Worm (Caenorhabditis elegans): ENCODE results near the gene ZK54.3.

The ZK54.3 gene

DNA sequence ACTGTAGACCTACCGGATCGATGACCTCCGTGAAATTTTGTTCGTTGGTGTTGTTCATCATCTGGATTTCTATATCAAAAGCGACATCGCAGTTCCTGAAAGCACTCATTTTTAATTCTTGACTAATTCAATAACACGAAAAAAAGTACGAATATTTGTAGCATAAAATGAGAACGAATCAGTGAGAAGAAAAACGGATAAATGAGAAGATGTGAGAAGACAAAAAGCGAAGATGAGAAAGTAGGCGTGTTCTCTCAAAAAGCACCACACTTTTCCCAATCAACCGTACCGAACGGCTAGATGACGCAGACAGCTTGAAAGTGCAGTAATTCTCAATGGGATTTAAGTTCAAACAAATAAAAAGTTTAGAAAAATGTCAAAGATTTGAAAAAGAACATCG, 19.9 kb upstream of the ZK54.3 start, which contains the start of gene npr-24:
Gene npr-24 (minus strand): TSS at position 101 of the 400 bp plus-strand sequence.
- TF ChIP-seq Y75B8A.6 (GFP tag; IDR thresholded peaks at IDR 0.05) (no peak), T20F7.1 (GFP tag; optimal IDR thresholded peaks at IDR 0.05) (no peak), ceh-32 (tag; optimal IDR thresholded peaks at IDR 0.05; ENCODE audit: poor library complexity) (no peak), ZK546.5 (tag; optimal IDR thresholded peaks at IDR 0.05) (no peak), dmd-6 (GFP tag; IDR thresholded peaks at IDR 0.05) (no peak), dpl-1 (GFP tag; optimal IDR thresholded peaks at IDR 0.05) (no peak), unc-130 (GFP tag; optimal IDR thresholded peaks at IDR 0.05) (no peak), skn-1 (tag; optimal IDR thresholded peaks at IDR 0.05) (no peak), madf-9 (GFP tag; conservative IDR thresholded peaks at IDR 0.05) (no peak), nhr-10 (tag; optimal IDR thresholded peaks at IDR 0.05) (no peak), vab-7 (GFP tag; IDR thresholded peaks at IDR 0.05) (no peak), snpc-4 (tag; optimal IDR thresholded peaks at IDR 0.05) (no peak), php-3 (GFP tag; IDR thresholded peaks at IDR 0.05) (no peak), mxl-2 (GFP tag; conservative IDR thresholded peaks at IDR 0.05) (no peak), T26A8.4 (GFP tag; IDR thresholded peaks at IDR 0.05) (no peak), dve-1 (tag; optimal IDR thresholded peaks at IDR 0.05; ENCODE audit: insufficient read depth) (no peak)

DNA sequence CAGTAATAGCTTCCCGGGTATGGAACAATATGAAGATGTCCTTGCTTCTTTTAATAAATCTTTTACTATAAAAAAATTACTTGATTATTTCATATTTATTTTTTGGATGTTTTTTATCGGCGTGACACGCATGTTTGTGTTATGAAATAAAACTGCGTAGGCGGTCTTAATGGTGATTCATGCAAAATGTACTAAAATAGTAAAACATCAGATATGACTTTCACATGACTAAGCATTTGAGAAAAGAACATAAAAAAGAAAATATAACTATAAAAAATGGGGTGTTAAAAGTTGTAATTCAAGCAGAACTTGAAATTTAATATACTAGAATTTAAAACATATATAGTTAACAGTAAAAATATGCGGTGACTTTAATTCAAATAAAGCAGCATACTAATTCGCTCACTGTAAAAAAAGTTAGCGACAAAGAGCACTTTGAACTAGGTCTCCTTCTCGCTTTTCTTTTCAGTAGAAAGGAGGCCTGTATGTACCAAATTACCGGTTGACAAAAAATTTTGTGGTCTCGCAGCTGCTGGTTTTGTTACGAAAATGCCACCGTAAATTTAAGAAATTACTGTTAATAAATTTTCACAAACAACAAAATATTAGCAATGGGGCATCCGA, 15.2 kb upstream of the ZK54.3 start:
- TF ChIP-seq lim-7 (GFP tag; IDR thresholded peaks at IDR 0.05), result no peak
- TF ChIP-seq T20F7.1 (GFP tag; optimal IDR thresholded peaks at IDR 0.05), result peak; percentile 3
- TF ChIP-seq mxl-3 (GFP tag; optimal IDR thresholded peaks at IDR 0.05), result no peak
- TF ChIP-seq T26A8.4 (GFP tag; IDR thresholded peaks at IDR 0.05), result peak; percentile 48; the same call in 1 of the 2 replicates
- TF ChIP-seq snpc-4 (tag; optimal IDR thresholded peaks at IDR 0.05), result no peak
- TF ChIP-seq lsy-2 (tag; optimal IDR thresholded peaks at IDR 0.05), result peak in 1 of 2 experiments; percentile 37
- TF ChIP-seq hlh-30 (tag; optimal IDR thresholded peaks at IDR 0.05; ENCODE audit: insufficient read depth), result peak; percentile 26
- TF ChIP-seq pha-4 (GFP tag; IDR thresholded peaks at IDR 0.05), result no peak
- TF ChIP-seq pha-4 (tag; optimal IDR thresholded peaks at IDR 0.05), result no peak
- no peak for TF ChIP-seq zip-2 (tag; optimal IDR thresholded peaks at IDR 0.05)
- TF ChIP-seq ZK337.2 (GFP tag; IDR thresholded peaks at IDR 0.05), result no peak
- TF ChIP-seq nhr-102 (tag; optimal IDR thresholded peaks at IDR 0.05), result peak; percentile 5
- TF ChIP-seq madf-5 (GFP tag; IDR thresholded peaks at IDR 0.05), result 0 out of 4 replicates have a peak, but pooled peaks of 1 of the 2 experiments have one; percentile 15
- 0 out of 2 replicates have a peak, but pooled peaks have one; percentile 24 for TF ChIP-seq ctbp-1 (GFP tag; IDR thresholded peaks at IDR 0.05)
- 0 out of 2 replicates have a peak, but pooled peaks have one; percentile 48 for TF ChIP-seq mdt-29 (GFP tag; IDR thresholded peaks at IDR 0.05)
- TF ChIP-seq hif-1 (tag; optimal IDR thresholded peaks at IDR 0.05), result no peak
- peak; percentile 12 for TF ChIP-seq hlh-11 (tag; optimal IDR thresholded peaks at IDR 0.05)
- TF ChIP-seq lir-3 (tag; optimal IDR thresholded peaks at IDR 0.05), result no peak
- TF ChIP-seq dve-1 (tag; optimal IDR thresholded peaks at IDR 0.05; ENCODE audit: insufficient read depth), result peak; percentile 51
- TF ChIP-seq zfp-3 (GFP tag; conservative IDR thresholded peaks at IDR 0.05), result no peak
- TF ChIP-seq aha-1 (tag), result peak; percentile 12
- no peak for TF ChIP-seq nhr-237 (tag; optimal IDR thresholded peaks at IDR 0.05)
- TF ChIP-seq pqm-1 (tag; optimal IDR thresholded peaks at IDR 0.05), result no peak
- TF ChIP-seq ceh-28 (tag; optimal IDR thresholded peaks at IDR 0.05), result no peak
- TF ChIP-seq mep-1 (tag; optimal IDR thresholded peaks at IDR 0.05), result peak; percentile 52
